Worm (Caenorhabditis elegans) whole organism, late embryonic: ENCODE measurements around the gene clpr-2.

Experiments used
- C08G9.2 ChIP-seq: sonication (generic microtip); optimal IDR thresholded peaks from 2 replicates; lab custom pipeline; 2016; ENCODE audit warnings: mild to moderate bottlenecking, missing genetic modification characterization, moderate library complexity, missing compliant biosample characterization
- F13H6.1 ChIP-seq: sonication (generic microtip); optimal IDR thresholded peaks from 2 replicates; lab custom pipeline; 2016; ENCODE audit warnings: missing genetic modification characterization, missing compliant biosample characterization
- K09A11.1 ChIP-seq: sonication (generic microtip); optimal IDR thresholded peaks from 2 replicates; lab custom pipeline; 2017; ENCODE audit warnings: antibody characterized with exemption, mild to moderate bottlenecking, missing genetic modification characterization, missing compliant biosample characterization; ENCODE audit not compliant: insufficient read depth
- T23F11.4 ChIP-seq: fragments of 200-800 bp; sonication (Bioruptor generic); optimal IDR thresholded peaks from 2 replicates; lab custom pipeline; 2018; ENCODE audit warnings: mild to moderate bottlenecking, missing genetic modification characterization, missing compliant biosample characterization
- Y22D7AL.16 ChIP-seq: sonication (generic microtip); optimal IDR thresholded peaks from 2 replicates; lab custom pipeline; 2016; ENCODE audit warnings: missing genetic modification characterization, missing compliant biosample characterization
- ahr-1 ChIP-seq: sonication (generic microtip); optimal IDR thresholded peaks from 2 replicates; lab custom pipeline; 2016; ENCODE audit warnings: missing genetic modification characterization, missing compliant biosample characterization
- ama-1 ChIP-seq: fragments of 150-350 bp; optimal IDR thresholded peaks from 2 replicates; lab custom pipeline; 2014
- ceh-2 ChIP-seq: sonication (generic microtip); optimal IDR thresholded peaks from 2 replicates; lab custom pipeline; 2016; ENCODE audit warnings: missing genotype, missing genetic modification characterization, missing compliant biosample characterization
- ceh-24 ChIP-seq: sonication (generic microtip); optimal IDR thresholded peaks from 2 replicates; lab custom pipeline; 2016; ENCODE audit warnings: mild to moderate bottlenecking, missing genetic modification characterization, missing compliant biosample characterization
- ceh-31 ChIP-seq: sonication (generic microtip); optimal IDR thresholded peaks from 2 replicates; lab custom pipeline; 2016; ENCODE audit warnings: missing genetic modification characterization, missing compliant biosample characterization
- ceh-34 ChIP-seq: sonication (generic microtip); optimal IDR thresholded peaks from 2 replicates; lab custom pipeline; 2016; ENCODE audit warnings: mild to moderate bottlenecking, missing genetic modification characterization, missing compliant biosample characterization
- ceh-48 ChIP-seq: sonication (generic microtip); optimal IDR thresholded peaks from 2 replicates; lab custom pipeline; 2016; ENCODE audit warnings: missing genetic modification characterization, inconsistent platforms, missing compliant biosample characterization
- ceh-6 ChIP-seq: fragments of 200-800 bp; sonication (Bioruptor generic); optimal IDR thresholded peaks from 2 replicates; lab custom pipeline; 2018; ENCODE audit warnings: mild to moderate bottlenecking, missing genetic modification characterization, missing compliant biosample characterization
- ceh-9 ChIP-seq: sonication (generic microtip); optimal IDR thresholded peaks from 2 replicates; lab custom pipeline; 2016; ENCODE audit warnings: mild to moderate bottlenecking, missing genetic modification characterization, inconsistent platforms, missing compliant biosample characterization
- dmd-4 ChIP-seq: sonication (generic microtip); optimal IDR thresholded peaks from 2 replicates; lab custom pipeline; 2016; ENCODE audit warnings: borderline replicate concordance, missing genetic modification characterization, missing compliant biosample characterization
- dve-1 ChIP-seq: sonication (generic microtip); optimal IDR thresholded peaks from 2 replicates; lab custom pipeline; 2017; ENCODE audit warnings: antibody characterized with exemption, mild to moderate bottlenecking, missing genetic modification characterization, missing compliant biosample characterization
- elt-2 ChIP-seq: sonication (generic microtip); optimal IDR thresholded peaks from 2 replicates; lab custom pipeline; 2016; ENCODE audit warnings: missing genetic modification reagents, missing genetic modification characterization, missing compliant biosample characterization
- elt-4 ChIP-seq: sonication (generic microtip); optimal IDR thresholded peaks from 2 replicates; lab custom pipeline; 2016; ENCODE audit warnings: missing genetic modification characterization, missing compliant biosample characterization
- ets-4 ChIP-seq: sonication (generic microtip); optimal IDR thresholded peaks from 2 replicates; lab custom pipeline; 2016; ENCODE audit warnings: missing genetic modification characterization, missing compliant biosample characterization
- fkh-10 ChIP-seq: fragments of 150-350 bp; optimal IDR thresholded peaks from 2 replicates; lab custom pipeline; 2014; ENCODE audit warnings: missing biosample characterization, missing genetic modification reagents, missing genetic modification characterization
- gmeb-2 ChIP-seq: sonication (generic microtip); optimal IDR thresholded peaks from 2 replicates; lab custom pipeline; 2016; ENCODE audit warnings: missing genetic modification characterization, inconsistent platforms, missing compliant biosample characterization
- hlh-13 ChIP-seq: fragments of 200-800 bp; sonication (Bioruptor generic); optimal IDR thresholded peaks from 2 replicates; lab custom pipeline; 2018; ENCODE audit warnings: mild to moderate bottlenecking, missing genetic modification characterization, missing compliant biosample characterization
- hlh-30 ChIP-seq: sonication (generic microtip); optimal IDR thresholded peaks from 2 replicates; lab custom pipeline; 2017; ENCODE audit warnings: antibody characterized with exemption, missing genetic modification characterization, missing compliant biosample characterization; ENCODE audit not compliant: insufficient read depth
- hlh-6 ChIP-seq: sonication (generic microtip); optimal IDR thresholded peaks from 2 replicates; lab custom pipeline; 2016; ENCODE audit warnings: missing genotype, missing genetic modification characterization, missing compliant biosample characterization
- hlh-8 ChIP-seq: sonication (generic microtip); optimal IDR thresholded peaks from 2 replicates; lab custom pipeline; 2016; ENCODE audit warnings: missing genotype, missing genetic modification characterization, missing compliant biosample characterization
- lim-6 ChIP-seq: sonication (generic microtip); optimal IDR thresholded peaks from 2 replicates; lab custom pipeline; 2016; ENCODE audit warnings: missing genetic modification characterization, missing compliant biosample characterization
- lin-11 ChIP-seq: fragments of 200-800 bp; sonication (Bioruptor generic); optimal IDR thresholded peaks from 2 replicates; lab custom pipeline; 2018; ENCODE audit warnings: mild to moderate bottlenecking, missing genetic modification characterization, missing compliant biosample characterization
- mec-3 ChIP-seq: sonication (generic microtip); optimal IDR thresholded peaks from 2 replicates; lab custom pipeline; 2016; ENCODE audit warnings: borderline replicate concordance, missing genetic modification characterization, missing compliant biosample characterization
- nhr-11 ChIP-seq: fragments of 150-350 bp; optimal IDR thresholded peaks from 2 replicates; lab custom pipeline; 2014; ENCODE audit warnings: missing biosample characterization, missing genetic modification characterization
- npax-4 ChIP-seq: sonication (generic microtip); optimal IDR thresholded peaks from 2 replicates; lab custom pipeline; 2016; ENCODE audit warnings: missing genetic modification characterization, missing compliant biosample characterization
- pat-9 ChIP-seq: fragments of 200-800 bp; sonication (Bioruptor generic); optimal IDR thresholded peaks from 2 replicates; lab custom pipeline; 2018; ENCODE audit warnings: mild to moderate bottlenecking, missing genetic modification characterization, moderate library complexity, missing compliant biosample characterization
- pha-2 ChIP-seq: sonication (generic microtip); optimal IDR thresholded peaks from 2 replicates; lab custom pipeline; 2017; ENCODE audit warnings: mild to moderate bottlenecking, missing genetic modification characterization, missing compliant biosample characterization
- pros-1 ChIP-seq: fragments of 150-350 bp; optimal IDR thresholded peaks from 2 replicates; lab custom pipeline; 2014; ENCODE audit warnings: missing biosample characterization, missing genetic modification reagents, missing genetic modification characterization
- ref-2 ChIP-seq: sonication (generic microtip); optimal IDR thresholded peaks from 2 replicates; lab custom pipeline; 2016; ENCODE audit warnings: missing genetic modification characterization, missing compliant biosample characterization
- sox-4 ChIP-seq: sonication (generic microtip); optimal IDR thresholded peaks from 2 replicates; lab custom pipeline; 2017; ENCODE audit warnings: mild to moderate bottlenecking, missing genetic modification characterization, inconsistent platforms, missing compliant biosample characterization
- syd-9 ChIP-seq: sonication (generic microtip); optimal IDR thresholded peaks from 2 replicates; lab custom pipeline; 2016; ENCODE audit warnings: mild to moderate bottlenecking, missing genetic modification characterization, moderate library complexity, missing compliant biosample characterization
- tbx-2 ChIP-seq: sonication (generic microtip); optimal IDR thresholded peaks from 2 replicates; lab custom pipeline; 2016; ENCODE audit warnings: missing genetic modification characterization, missing compliant biosample characterization
- tbx-7 ChIP-seq: sonication (generic microtip); optimal IDR thresholded peaks from 2 replicates; lab custom pipeline; 2016; ENCODE audit warnings: missing genotype, missing genetic modification characterization, missing compliant biosample characterization
- ttx-3 ChIP-seq: sonication (generic microtip); optimal IDR thresholded peaks from 2 replicates; lab custom pipeline; 2016; ENCODE audit warnings: missing genetic modification reagents, missing genetic modification characterization, missing compliant biosample characterization
- unc-3 ChIP-seq, 2 experiments: fragments of 200-800 bp in 1 of 2; sonication (Bioruptor generic) in 1 of 2; sonication (generic microtip) in 1 of 2; conservative IDR thresholded peaks in 1 of 2; optimal IDR thresholded peaks in 1 of 2; 2 replicates each; pipeline versions ENCODE4 v1.3.6 to Lab custom; 2016 to 2022; ENCODE audit warnings: missing compliant biosample characterization in 2 of 2, missing genetic modification characterization in 2 of 2, missing genetic modification reagents in 1 of 2
- unc-42 ChIP-seq: sonication (generic microtip); optimal IDR thresholded peaks from 2 replicates; lab custom pipeline; 2016; ENCODE audit warnings: missing genotype, missing genetic modification characterization, missing compliant biosample characterization
- unc-55 ChIP-seq: sonication (generic microtip); optimal IDR thresholded peaks from 2 replicates; lab custom pipeline; 2017; ENCODE audit warnings: missing biosample characterization, missing genetic modification reagents, missing genetic modification characterization
- zip-5 ChIP-seq: sonication (generic microtip); optimal IDR thresholded peaks from 2 replicates; lab custom pipeline; 2016; ENCODE audit warnings: missing genetic modification characterization, missing compliant biosample characterization
- ztf-16 ChIP-seq: sonication (generic microtip); optimal IDR thresholded peaks from 2 replicates; lab custom pipeline; 2017; ENCODE audit warnings: missing genetic modification characterization, missing compliant biosample characterization

Gene clpr-2

ce11 chrII:1266790-1267189, 8.1 kb downstream of the clpr-2 start, which contains the start of gene oac-30:
oac-30 (minus strand) TSS chrII:1266890.
- TF ChIP-seq F13H6.1 (tag; lab: Kevin White, UChicago) (no peak), unc-3 (GFP tag; conservative IDR thresholded peaks at IDR 0.05; lab: Robert Waterston, UW) (no peak), unc-3 (tag; optimal IDR thresholded peaks at IDR 0.05; lab: Kevin White, UChicago) (no peak), dve-1 (no peak), zip-5 (no peak), Y22D7AL.16 (tag; lab: Kevin White, UChicago) (no peak), pat-9 (no peak), hlh-8 (no peak), hlh-30 (tag; lab: Kevin White, UChicago) (no peak), hlh-13 (GFP tag; lab: Kevin White, UChicago) (no peak), fkh-10 (GFP tag; lab: Kevin White, UChicago) (no peak), ceh-24 (no peak), elt-2 (no peak), lin-11 (tag; lab: Kevin White, UChicago) (no peak), pha-2 (no peak), ahr-1 (tag; lab: Kevin White, UChicago) (no peak), C08G9.2 (tag; lab: Kevin White, UChicago) (no peak), ceh-48 (tag; lab: Kevin White, UChicago) (no peak), ceh-31 (tag; lab: Kevin White, UChicago) (no peak), T23F11.4 (GFP tag; lab: Kevin White, UChicago) (no peak), dmd-4 (no peak)

- TF ChIP-seq fkh-10 (GFP tag; lab: Kevin White, UChicago) (no peak), ceh-2 (tag; lab: Kevin White, UChicago) (no peak), ztf-16 (no peak), C08G9.2 (tag; lab: Kevin White, UChicago) (no peak), syd-9 (tag; lab: Kevin White, UChicago) (no peak), npax-4 (tag; lab: Kevin White, UChicago) (no peak), ama-1 (lab: Kevin White, UChicago) (no peak)
Observed at ce11 chrII:1271814-1272213, 13.1 kb downstream of the clpr-2 start, which contains the start of gene srw-66. srw-66 (minus strand) TSS chrII:1271914.

- TF ChIP-seq C08G9.2 (tag; lab: Kevin White, UChicago), result no peak
- no peak for TF ChIP-seq hlh-8
- no peak for TF ChIP-seq unc-42
- TF ChIP-seq tbx-2 (tag; lab: Kevin White, UChicago), result no peak
- TF ChIP-seq ceh-34, result no peak
- TF ChIP-seq hlh-6 (tag; lab: Kevin White, UChicago), result no peak
- no peak for TF ChIP-seq ets-4 (tag; lab: Kevin White, UChicago)
- no peak for TF ChIP-seq ref-2 (tag; lab: Kevin White, UChicago)
- TF ChIP-seq gmeb-2, result no peak
- no peak for TF ChIP-seq ttx-3
- no peak for TF ChIP-seq elt-4 (tag; lab: Kevin White, UChicago)
- no peak for TF ChIP-seq nhr-11 (tag; lab: Kevin White, UChicago)
- TF ChIP-seq Y22D7AL.16 (tag; lab: Kevin White, UChicago), result no peak
- no peak for TF ChIP-seq unc-55
- TF ChIP-seq, all 69 proteins: peak for 0
Observed at ce11 chrII:1275439-1275838, 16.7 kb downstream of the clpr-2 start, which contains the start of gene Y57G7A.5. Y57G7A.5 (minus strand) TSS chrII:1275539.

ce11 chrII:1276778-1277177, 18.0 kb downstream of the clpr-2 start, which contains the start of gene Y57G7A.11:
Y57G7A.11 (minus strand) TSS chrII:1276878.
- TF ChIP-seq lim-6 (tag; lab: Kevin White, UChicago) (no peak), ceh-6 (GFP tag; lab: Kevin White, UChicago) (no peak), tbx-7 (tag; lab: Kevin White, UChicago) (no peak), ama-1 (lab: Kevin White, UChicago) (no peak), ceh-9 (no peak), elt-4 (tag; lab: Kevin White, UChicago) (no peak), F13H6.1 (tag; lab: Kevin White, UChicago) (no peak), mec-3 (tag; lab: Kevin White, UChicago) (no peak), ceh-31 (tag; lab: Kevin White, UChicago) (no peak), ztf-16 (no peak), hlh-30 (tag; lab: Kevin White, UChicago) (no peak), sox-4 (tag; lab: Kevin White, UChicago) (no peak), K09A11.1 (no peak), T23F11.4 (GFP tag; lab: Kevin White, UChicago) (no peak), pros-1 (no peak)
